Fruit fly (Drosophila melanogaster) whole organism, pupa: ENCODE results near the gene ph-d.

Experiments used
- CG10348 ChIP-seq: fragments of 200-800 bp; sonication (Bioruptor generic); IDR thresholded peaks from 2 replicates; pipeline ENCODE4 v1.3.6; 2022; ENCODE audit warnings: missing biosample characterization, missing genetic modification characterization
- CG12605 ChIP-seq: fragments of 200-800 bp; sonication (Bioruptor generic); IDR thresholded peaks from 2 replicates; pipeline ENCODE4 v1.3.6; 2022; ENCODE audit warnings: missing biosample characterization, missing genetic modification characterization
- CG13204 ChIP-seq: fragments of 200-800 bp; sonication (Bioruptor generic); optimal IDR thresholded peaks from 2 replicates; lab custom pipeline; 2018; ENCODE audit warnings: missing biosample characterization, mild to moderate bottlenecking, missing genetic modification characterization, moderate library complexity
- CG14655 ChIP-seq: fragments of 200-800 bp; sonication (Bioruptor generic); optimal IDR thresholded peaks from 3 replicates; lab custom pipeline; 2017; ENCODE audit warnings: mild to moderate bottlenecking, missing biosample characterization, missing genetic modification reagents, missing genetic modification characterization
- CG15710 ChIP-seq: fragments of 200-800 bp; sonication (Bioruptor generic); optimal IDR thresholded peaks from 2 replicates; lab custom pipeline; 2018; ENCODE audit warnings: missing biosample characterization, mild to moderate bottlenecking, missing genetic modification characterization, moderate library complexity
- CG17806 ChIP-seq: fragments of 200-800 bp; sonication (Bioruptor generic); optimal IDR thresholded peaks from 2 replicates; lab custom pipeline; 2018; ENCODE audit warnings: missing biosample characterization, mild to moderate bottlenecking, missing genetic modification characterization, moderate library complexity
- CG32121 ChIP-seq: fragments of 200-800 bp; sonication (Bioruptor generic); IDR thresholded peaks from 2 replicates; pipeline ENCODE4 v1.3.6; 2022; ENCODE audit warnings: missing biosample characterization, missing genetic modification characterization
- CG34367 ChIP-seq: fragments of 200-800 bp; sonication (Bioruptor generic); optimal IDR thresholded peaks from 2 replicates; lab custom pipeline; 2018; ENCODE audit warnings: missing biosample characterization, mild to moderate bottlenecking, missing genetic modification characterization
- CG4496 ChIP-seq: fragments of 200-800 bp; sonication (Bioruptor generic); IDR thresholded peaks from 3 replicates; pipeline ENCODE4 v1.3.6; 2022; ENCODE audit warnings: missing biosample characterization, missing genetic modification characterization
- CG8159 ChIP-seq: fragments of 200-800 bp; sonication (Bioruptor generic); optimal IDR thresholded peaks from 3 replicates; lab custom pipeline; 2018; ENCODE audit warnings: missing biosample characterization, mild to moderate bottlenecking, missing genetic modification characterization, moderate library complexity
- CG8301 ChIP-seq: fragments of 200-800 bp; sonication (Bioruptor generic); optimal IDR thresholded peaks from 2 replicates; lab custom pipeline; 2018; ENCODE audit warnings: missing biosample characterization, mild to moderate bottlenecking, missing genetic modification characterization
- CG9948 ChIP-seq: fragments of 200-800 bp; sonication (Bioruptor generic); optimal IDR thresholded peaks from 2 replicates; lab custom pipeline; 2018; ENCODE audit warnings: missing biosample characterization, mild to moderate bottlenecking, missing genetic modification characterization, moderate library complexity
- D1 ChIP-seq: fragments of 200-800 bp; sonication (Bioruptor generic); optimal IDR thresholded peaks from 2 replicates; lab custom pipeline; 2018; ENCODE audit warnings: missing biosample characterization, mild to moderate bottlenecking, missing genetic modification characterization, moderate library complexity
- EcR ChIP-seq: fragments of 200-800 bp; sonication (Bioruptor generic); optimal IDR thresholded peaks from 3 replicates; lab custom pipeline; 2019; ENCODE audit warnings: missing biosample characterization, missing genetic modification characterization, mild to moderate bottlenecking, moderate library complexity, missing genetic modification reagents
- Ets98B ChIP-seq: fragments of 200-800 bp; sonication (Bioruptor generic); IDR thresholded peaks from 2 replicates; pipeline ENCODE4 v1.3.6; 2022; ENCODE audit warnings: missing biosample characterization, missing genetic modification characterization
- Pif1A ChIP-seq: fragments of 200-800 bp; sonication (Bioruptor generic); optimal IDR thresholded peaks from 3 replicates; lab custom pipeline; 2016; ENCODE audit warnings: missing biosample characterization, missing genetic modification characterization
- Pif1B ChIP-seq: fragments of 200-800 bp; sonication (Bioruptor generic); optimal IDR thresholded peaks from 3 replicates; lab custom pipeline; 2016; ENCODE audit warnings: missing biosample characterization, missing genetic modification characterization
- Snoo ChIP-seq: fragments of 200-800 bp; sonication (Bioruptor generic); optimal IDR thresholded peaks from 3 replicates; lab custom pipeline; 2017; ENCODE audit warnings: missing biosample characterization, mild to moderate bottlenecking, missing genetic modification characterization, inconsistent platforms
- fd96Ca ChIP-seq: fragments of 200-800 bp; sonication (Bioruptor generic); IDR thresholded peaks from 3 replicates; pipeline ENCODE4 v1.3.6; 2022; ENCODE audit warnings: missing biosample characterization, missing genetic modification characterization
- gl ChIP-seq: fragments of 200-800 bp; sonication (Bioruptor generic); optimal IDR thresholded peaks from 2 replicates; lab custom pipeline; 2018; ENCODE audit warnings: missing biosample characterization, mild to moderate bottlenecking, missing genetic modification characterization
- rn ChIP-seq: fragments of 200-800 bp; sonication (Bioruptor generic); IDR thresholded peaks from 2 replicates; pipeline ENCODE4 v1.3.6; 2022; ENCODE audit warnings: missing biosample characterization, missing genetic modification characterization

Gene ph-d

DNA sequence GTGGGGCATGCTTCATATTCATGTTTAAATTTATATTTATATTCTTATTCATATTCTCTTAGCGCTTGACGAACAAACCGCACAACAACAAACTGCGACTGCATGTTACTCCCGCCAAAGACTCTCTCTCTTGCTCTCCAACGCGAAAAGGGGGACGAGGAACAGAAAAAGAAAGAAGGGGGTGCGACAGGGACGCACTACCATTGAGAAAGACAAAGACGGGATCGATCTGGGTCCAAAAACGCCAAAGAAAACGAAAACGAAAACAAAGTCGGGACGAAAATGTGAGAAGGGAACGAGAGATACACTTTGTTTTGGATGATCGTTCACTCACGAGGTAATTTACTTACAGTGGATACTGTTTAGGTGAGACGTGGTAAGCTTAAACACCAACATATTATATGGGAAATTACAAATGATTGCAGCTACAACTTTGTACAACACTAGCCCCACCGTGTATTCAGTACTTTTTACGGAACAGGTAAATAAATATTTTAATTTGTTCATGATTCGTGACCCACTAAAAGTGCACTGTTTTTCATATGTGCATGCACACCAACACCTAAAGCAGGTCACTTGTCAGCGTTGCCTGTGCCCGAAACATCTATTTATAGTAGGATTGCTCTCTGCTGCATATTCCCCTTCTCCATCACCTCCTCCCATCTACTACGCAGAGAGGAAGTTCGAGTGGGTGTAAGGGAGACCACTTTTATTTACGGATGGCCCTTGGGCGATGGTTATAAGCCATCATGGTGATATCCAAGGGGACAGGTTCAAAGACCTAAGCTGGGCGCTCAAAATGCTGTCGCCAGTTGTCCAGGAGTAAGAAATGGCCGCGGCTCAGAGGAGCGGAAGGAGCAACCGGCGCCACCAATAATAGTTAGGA, 1.1 kb downstream of the ph-d start:
- TF ChIP-seq CG12605 (GFP tag; lab: Robert Waterston, UW) (no peak), fd96Ca (GFP tag; lab: Robert Waterston, UW) (peak; percentile 51; the same call in 1 of the 3 replicates), CG8159 (peak; percentile 71), gl (tag; lab: Kevin White, UChicago) (peak; percentile 55), CG4496 (GFP tag; lab: Robert Waterston, UW) (peak; percentile 75), CG34367 (tag; lab: Kevin White, UChicago) (peak; percentile 53), CG8301 (tag; lab: Kevin White, UChicago) (no peak), rn (GFP tag; lab: Robert Waterston, UW) (0 out of 2 replicates have a peak, but pooled peaks have one; percentile 35), Pif1A (peak; percentile 72), EcR (GFP tag; lab: Kevin White, UChicago) (peak; percentile 40), CG14655 (GFP tag; lab: Kevin White, UChicago) (no peak), CG10348 (GFP tag; lab: Robert Waterston, UW) (no peak), Pif1B (GFP tag; lab: Kevin White, UChicago) (peak; percentile 57), D1 (tag; lab: Kevin White, UChicago) (no peak), CG17806 (peak; percentile 58), CG15710 (tag; lab: Kevin White, UChicago) (peak; percentile 68), Snoo (tag; lab: Kevin White, UChicago) (peak; percentile 2), CG32121 (GFP tag; lab: Robert Waterston, UW) (peak; percentile 80), CG9948 (tag; lab: Kevin White, UChicago) (peak; percentile 63), Ets98B (GFP tag; lab: Robert Waterston, UW) (peak; percentile 67), CG13204 (GFP tag; lab: Kevin White, UChicago) (peak; percentile 34)

DNA sequence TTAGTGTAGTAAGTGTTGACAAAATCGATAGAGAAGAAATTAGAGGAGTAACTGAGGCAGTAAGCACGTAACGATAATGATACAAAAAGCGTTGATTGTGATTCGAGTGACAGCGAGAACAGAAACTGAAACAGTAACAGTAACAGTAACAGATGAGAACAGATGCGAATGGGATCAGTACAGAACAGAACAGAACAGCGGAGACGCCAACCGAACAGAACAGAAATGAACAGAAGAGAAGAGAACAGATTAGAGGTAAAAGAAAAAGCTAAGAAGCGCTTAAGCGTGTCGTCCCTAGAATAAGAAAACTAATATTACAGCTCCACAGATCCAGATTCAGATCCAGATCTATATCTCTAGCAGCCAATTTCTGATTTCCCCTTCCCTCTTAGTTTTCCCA, 10.4 kb downstream of the ph-d start:
- TF ChIP-seq EcR (GFP tag; lab: Kevin White, UChicago) (no peak), rn (GFP tag; lab: Robert Waterston, UW) (no peak), D1 (tag; lab: Kevin White, UChicago) (no peak), fd96Ca (GFP tag; lab: Robert Waterston, UW) (no peak), CG34367 (tag; lab: Kevin White, UChicago) (no peak), Pif1B (GFP tag; lab: Kevin White, UChicago) (no peak), Ets98B (GFP tag; lab: Robert Waterston, UW) (no peak), CG4496 (GFP tag; lab: Robert Waterston, UW) (no peak)

- TF ChIP-seq CG13204 (GFP tag; lab: Kevin White, UChicago) (no peak), CG14655 (GFP tag; lab: Kevin White, UChicago) (no peak), Ets98B (GFP tag; lab: Robert Waterston, UW) (peak; percentile 77), CG9948 (tag; lab: Kevin White, UChicago) (no peak), CG10348 (GFP tag; lab: Robert Waterston, UW) (0 out of 2 replicates have a peak, but pooled peaks have one; percentile 23), CG12605 (GFP tag; lab: Robert Waterston, UW) (peak; percentile 46; the same call in 1 of the 2 replicates), Pif1B (GFP tag; lab: Kevin White, UChicago) (no peak), rn (GFP tag; lab: Robert Waterston, UW) (peak; percentile 45; the same call in 1 of the 2 replicates), CG15710 (tag; lab: Kevin White, UChicago) (peak; percentile 26), EcR (GFP tag; lab: Kevin White, UChicago) (no peak), D1 (tag; lab: Kevin White, UChicago) (no peak), CG8159 (no peak), CG4496 (GFP tag; lab: Robert Waterston, UW) (peak; percentile 81), Pif1A (no peak), CG8301 (tag; lab: Kevin White, UChicago) (no peak), fd96Ca (GFP tag; lab: Robert Waterston, UW) (peak; percentile 75), CG34367 (tag; lab: Kevin White, UChicago) (no peak), gl (tag; lab: Kevin White, UChicago) (no peak), CG32121 (GFP tag; lab: Robert Waterston, UW) (peak; percentile 74), Snoo (tag; lab: Kevin White, UChicago) (no peak), CG17806 (peak; percentile 4)
- TF ChIP-seq, all 21 proteins: peak for 9
Observed at dm6 chrX:2108639-2109038, 14.4 kb downstream of the ph-d start.

DNA sequence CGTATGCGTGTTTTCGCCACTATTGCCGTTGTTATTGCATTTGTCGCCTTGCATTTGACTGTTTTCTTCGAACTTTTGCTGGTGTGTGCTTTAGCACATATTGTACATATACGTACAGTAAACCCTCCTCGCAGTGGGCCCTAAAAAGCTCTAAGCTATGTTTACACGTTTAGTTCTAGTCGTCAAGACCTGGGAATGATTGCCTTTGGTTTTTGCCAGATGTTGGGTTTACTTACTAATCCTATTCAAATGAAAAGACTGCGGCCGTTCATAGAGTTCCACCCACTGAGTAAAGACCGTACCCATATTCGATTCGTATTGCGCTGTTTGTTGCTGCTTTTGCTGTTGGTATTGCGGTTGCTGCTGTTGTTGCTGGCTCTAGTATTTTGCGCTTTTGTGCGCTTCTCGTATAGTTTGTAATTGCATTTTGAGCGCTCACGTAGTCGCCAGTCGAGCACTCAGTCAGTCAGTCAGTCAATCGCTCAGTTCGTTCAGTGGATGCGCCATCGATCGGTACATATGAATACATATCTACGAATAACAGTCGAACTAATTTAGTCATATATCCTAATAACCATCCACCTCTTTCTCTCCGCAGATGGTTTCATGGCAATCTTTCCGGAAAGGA, 15.2 kb downstream of the ph-d start:
- TF ChIP-seq Ets98B (GFP tag; lab: Robert Waterston, UW) (peak; percentile 92), Pif1A (peak; percentile 44), rn (GFP tag; lab: Robert Waterston, UW) (peak; percentile 33; the same call in 1 of the 2 replicates), CG32121 (GFP tag; lab: Robert Waterston, UW) (peak; percentile 92), CG14655 (GFP tag; lab: Kevin White, UChicago) (no peak), CG15710 (tag; lab: Kevin White, UChicago) (peak; percentile 19), CG9948 (tag; lab: Kevin White, UChicago) (peak; percentile 9), Pif1B (GFP tag; lab: Kevin White, UChicago) (no peak), D1 (tag; lab: Kevin White, UChicago) (no peak), CG12605 (GFP tag; lab: Robert Waterston, UW) (peak; percentile 67), CG8301 (tag; lab: Kevin White, UChicago) (peak; percentile 61), CG17806 (no peak), fd96Ca (GFP tag; lab: Robert Waterston, UW) (peak; percentile 95), CG10348 (GFP tag; lab: Robert Waterston, UW) (peak; percentile 72), CG4496 (GFP tag; lab: Robert Waterston, UW) (peak; percentile 79)
